Worm (Caenorhabditis elegans): ENCODE results near the gene klp-3.

DNA sequence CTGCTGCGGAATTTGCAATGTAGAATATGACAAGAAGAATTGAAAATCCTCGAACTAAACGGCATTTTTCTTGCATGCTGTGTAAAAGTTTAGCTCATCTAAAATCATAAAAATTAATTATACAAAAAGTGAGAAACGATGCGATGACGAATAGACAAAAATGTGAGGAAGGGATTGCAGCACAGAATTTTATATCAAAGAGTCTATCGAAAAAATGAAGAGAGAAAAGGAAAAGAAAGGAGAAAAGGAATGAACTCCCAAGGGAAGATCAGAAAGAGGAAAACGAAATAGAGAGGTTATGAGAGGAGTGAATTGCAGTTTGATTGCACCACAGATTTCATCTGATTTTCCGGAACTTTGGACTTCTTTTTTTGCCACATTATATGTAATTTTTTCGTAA lies 47.9 kb upstream of the klp-3 start, which contains the start of gene glr-4:
- TF ChIP-seq dpl-1 (GFP tag; optimal IDR thresholded peaks at IDR 0.05) = no peak
- TF ChIP-seq sptf-1 (tag; optimal IDR thresholded peaks at IDR 0.05) = no peak
- no peak for TF ChIP-seq aly-2 (tag; optimal IDR thresholded peaks at IDR 0.05)
- no peak for TF ChIP-seq snpc-4 (tag; optimal IDR thresholded peaks at IDR 0.05)
- no peak for TF ChIP-seq lin-15B (tag; optimal IDR thresholded peaks at IDR 0.05)
- no peak for TF ChIP-seq skn-1 (tag; optimal IDR thresholded peaks at IDR 0.05)
- no peak for TF ChIP-seq zag-1 (tag; optimal IDR thresholded peaks at IDR 0.05)
- TF ChIP-seq sox-4 (tag; optimal IDR thresholded peaks at IDR 0.05) = no peak
- TF ChIP-seq ama-1 (optimal IDR thresholded peaks at IDR 0.05) = no peak
- no peak for TF ChIP-seq pag-3 (tag; optimal IDR thresholded peaks at IDR 0.05; ENCODE audit: borderline replicate concordance, insufficient read depth)
- no peak for TF ChIP-seq ceh-90 (tag; optimal IDR thresholded peaks at IDR 0.05)
- no peak for TF ChIP-seq swsn-7 (tag; optimal IDR thresholded peaks at IDR 0.05)
- TF ChIP-seq pqm-1 (tag; optimal IDR thresholded peaks at IDR 0.05) = no peak
